Worm (Caenorhabditis elegans) whole organism, midembryonic: ENCODE results near the gene cyp-33C1.

Source experiments
- T22C8.4 ChIP-seq: fragments of 200-800 bp; sonication (Bioruptor generic); IDR thresholded peaks from 2 replicates; pipeline ENCODE4 v1.3.6; 2022; ENCODE audit warnings: missing genetic modification characterization, missing compliant biosample characterization
- cog-1 ChIP-seq: sonication (generic microtip); optimal IDR thresholded peaks from 2 replicates; lab custom pipeline; 2016; ENCODE audit warnings: missing genetic modification characterization, missing compliant biosample characterization
- flt-1 ChIP-seq: fragments of 200-800 bp; sonication (Bioruptor generic); IDR thresholded peaks from 2 replicates; pipeline ENCODE4 v1.3.6; 2022; ENCODE audit warnings: missing genetic modification characterization, missing compliant biosample characterization
- klf-2 ChIP-seq: fragments of 200-800 bp; sonication (Bioruptor generic); conservative IDR thresholded peaks from 2 replicates; pipeline ENCODE4 v1.3.6; 2022; ENCODE audit warnings: missing genetic modification reagents, missing genetic modification characterization, missing compliant biosample characterization
- med-1 ChIP-seq: sonication (generic microtip); optimal IDR thresholded peaks from 2 replicates; lab custom pipeline; 2017; ENCODE audit warnings: missing genetic modification characterization, mild to moderate bottlenecking, missing compliant biosample characterization, antibody characterized with exemption, missing genetic modification reagents; ENCODE audit not compliant: insufficient read depth
- ref-1 ChIP-seq: fragments of 200-800 bp; sonication (Bioruptor generic); conservative IDR thresholded peaks from 2 replicates; pipeline ENCODE4 v1.3.6; 2022; ENCODE audit warnings: missing genetic modification reagents, missing genetic modification characterization, missing compliant biosample characterization
- tab-1 ChIP-seq: fragments of 200-800 bp; sonication (Bioruptor generic); IDR thresholded peaks from 2 replicates; pipeline ENCODE4 v1.3.6; 2022; ENCODE audit warnings: missing genetic modification characterization, missing compliant biosample characterization
- ztf-23 ChIP-seq: fragments of 200-800 bp; sonication (Bioruptor generic); IDR thresholded peaks from 2 replicates; pipeline ENCODE4 v1.3.6; 2022; ENCODE audit warnings: missing genetic modification reagents, missing genetic modification characterization, missing compliant biosample characterization
- ztf-29 ChIP-seq: fragments of 200-800 bp; sonication (Bioruptor generic); IDR thresholded peaks from 2 replicates; pipeline ENCODE4 v1.3.6; 2022; ENCODE audit warnings: missing genetic modification reagents, missing genetic modification characterization, missing compliant biosample characterization

- TF ChIP-seq cog-1 (tag; lab: Kevin White, UChicago): no peak
- TF ChIP-seq flt-1 (GFP tag; lab: Robert Waterston, UW): no peak
- TF ChIP-seq ref-1 (GFP tag; lab: Robert Waterston, UW): no peak
- TF ChIP-seq med-1 (GFP tag; lab: Kevin White, UChicago): no peak
- TF ChIP-seq klf-2 (GFP tag; lab: Robert Waterston, UW): no peak
- TF ChIP-seq ztf-23 (GFP tag; lab: Robert Waterston, UW): no peak
- no peak for TF ChIP-seq ztf-29 (GFP tag; lab: Robert Waterston, UW)
- no peak for TF ChIP-seq T22C8.4 (GFP tag; lab: Robert Waterston, UW)
- no peak for TF ChIP-seq tab-1
Measured at ce11 chrV:2207527-2207926, 28.2 kb downstream of the cyp-33C1 start.
